Fruit fly (Drosophila melanogaster) whole organism, embryonic: Measurements from ENCODE around the gene ATPsynO.

Source experiments
- Bdp1 ChIP-seq: fragments of 200-800 bp; sonication (Bioruptor generic); optimal IDR thresholded peaks from 3 replicates; lab custom pipeline; 2016; ENCODE audit warnings: missing biosample characterization, missing genetic modification characterization
- Bteb2 ChIP-seq: fragments of 200-800 bp; sonication (Bioruptor generic); optimal IDR thresholded peaks from 2 replicates; lab custom pipeline; 2016; ENCODE audit warnings: missing biosample characterization, missing genetic modification characterization
- CG1024 ChIP-seq: fragments of 200-800 bp; sonication (Bioruptor generic); IDR thresholded peaks from 2 replicates; pipeline ENCODE4 v1.3.6; 2022; ENCODE audit warnings: missing biosample characterization, missing genetic modification characterization
- CG10654 ChIP-seq: fragments of 200-800 bp; sonication (Bioruptor generic); optimal IDR thresholded peaks from 2 replicates; lab custom pipeline; 2016; ENCODE audit warnings: missing biosample characterization, missing genetic modification characterization
- CG11093 ChIP-seq: fragments of 200-800 bp; sonication (Bioruptor generic); IDR thresholded peaks from 3 replicates; pipeline ENCODE4 v1.3.6; 2022; ENCODE audit warnings: missing biosample characterization, missing genetic modification characterization
- CG11560 ChIP-seq: fragments of 200-800 bp; sonication (Bioruptor generic); IDR thresholded peaks from 3 replicates; pipeline ENCODE4 v1.3.6; 2022; ENCODE audit warnings: missing biosample characterization, missing genetic modification characterization
- CG11723 ChIP-seq: fragments of 200-800 bp; sonication (Bioruptor generic); optimal IDR thresholded peaks from 2 replicates; lab custom pipeline; 2017; ENCODE audit warnings: missing biosample characterization, mild to moderate bottlenecking, missing genetic modification characterization
- CG15479 ChIP-seq: fragments of 200-800 bp; sonication (Bioruptor generic); optimal IDR thresholded peaks from 3 replicates; lab custom pipeline; 2019; ENCODE audit warnings: missing biosample characterization, mild to moderate bottlenecking, missing genetic modification characterization, moderate library complexity
- CG15514 ChIP-seq: fragments of 200-800 bp; sonication (Bioruptor generic); optimal IDR thresholded peaks from 3 replicates; lab custom pipeline; 2017; ENCODE audit warnings: missing biosample characterization, missing genetic modification characterization, mild to moderate bottlenecking, moderate library complexity, missing genetic modification reagents
- CG16863 ChIP-seq: fragments of 200-800 bp; sonication (Bioruptor generic); optimal IDR thresholded peaks from 3 replicates; lab custom pipeline; 2016; ENCODE audit warnings: missing biosample characterization, missing genetic modification characterization
- CG17912 ChIP-seq: fragments of 200-800 bp; sonication (Bioruptor generic); optimal IDR thresholded peaks from 2 replicates; lab custom pipeline; 2018; ENCODE audit warnings: missing biosample characterization, mild to moderate bottlenecking, missing genetic modification characterization
- CG31365 ChIP-seq: fragments of 200-800 bp; sonication (Bioruptor generic); optimal IDR thresholded peaks from 2 replicates; lab custom pipeline; 2018; ENCODE audit warnings: missing biosample characterization, mild to moderate bottlenecking, missing genetic modification characterization
- CG31388 ChIP-seq: fragments of 200-800 bp; sonication (Bioruptor generic); optimal IDR thresholded peaks from 2 replicates; lab custom pipeline; 2016; ENCODE audit warnings: missing biosample characterization, missing genetic modification characterization
- CG4360 ChIP-seq: fragments of 200-800 bp; sonication (Bioruptor generic); IDR thresholded peaks from 2 replicates; pipeline ENCODE4 v1.3.6; 2022; ENCODE audit warnings: missing biosample characterization, missing genetic modification characterization
- CG43689 ChIP-seq: fragments of 200-800 bp; sonication (Bioruptor generic); IDR thresholded peaks from 2 replicates; pipeline ENCODE4 v1.3.6; 2022; ENCODE audit warnings: missing biosample characterization, missing genetic modification characterization
- CG7372 ChIP-seq: fragments of 200-800 bp; sonication (Bioruptor generic); IDR thresholded peaks from 2 replicates; pipeline ENCODE4 v1.3.6; 2022; ENCODE audit warnings: missing biosample characterization, missing genetic modification characterization
- CG8388 ChIP-seq: fragments of 200-800 bp; sonication (Bioruptor generic); optimal IDR thresholded peaks from 2 replicates; lab custom pipeline; 2019; ENCODE audit warnings: missing biosample characterization, mild to moderate bottlenecking, missing genetic modification characterization, moderate library complexity
- Doc3 ChIP-seq: fragments of 200-800 bp; sonication (Bioruptor generic); IDR thresholded peaks from 3 replicates; pipeline ENCODE4 v1.3.6; 2022; ENCODE audit warnings: missing biosample characterization, missing genetic modification characterization; ENCODE audit not compliant: partially characterized antibody
- Elba2 ChIP-seq: fragments of 200-800 bp; sonication (Bioruptor generic); optimal IDR thresholded peaks from 3 replicates; lab custom pipeline; 2016; ENCODE audit warnings: missing biosample characterization, missing genetic modification characterization
- Ets65A ChIP-seq: fragments of 200-800 bp; sonication (Bioruptor generic); peaks from one replicate; lab custom pipeline; 2016; ENCODE audit warnings: missing biosample characterization, missing genetic modification characterization
- H15 ChIP-seq: fragments of 200-800 bp; sonication (Bioruptor generic); IDR thresholded peaks from 3 replicates; pipeline ENCODE4 v1.3.6; 2022; ENCODE audit warnings: missing biosample characterization, missing genetic modification characterization
- HLH3B ChIP-seq: fragments of 200-800 bp; sonication (Bioruptor generic); IDR thresholded peaks from 2 replicates; pipeline ENCODE4 v1.3.6; 2022; ENCODE audit warnings: missing biosample characterization, missing genetic modification characterization
- HLH54F ChIP-seq: fragments of 200-800 bp; sonication (Bioruptor generic); optimal IDR thresholded peaks from 3 replicates; lab custom pipeline; 2016; ENCODE audit warnings: missing biosample characterization, missing genetic modification characterization
- Hr39 ChIP-seq: fragments of >200 bp; optimal IDR thresholded peaks from 2 replicates; lab custom pipeline; 2017
- Jarid2 ChIP-seq: fragments of 200-800 bp; sonication (Bioruptor generic); optimal IDR thresholded peaks from 3 replicates; lab custom pipeline; 2017; ENCODE audit warnings: mild to moderate bottlenecking, missing biosample characterization, missing genetic modification reagents, missing genetic modification characterization
- MTF-1 ChIP-seq: fragments of 200-800 bp; sonication (Bioruptor generic); optimal IDR thresholded peaks from 2 replicates; lab custom pipeline; 2018; ENCODE audit warnings: missing biosample characterization, mild to moderate bottlenecking, missing genetic modification characterization, borderline replicate concordance
- Mad ChIP-seq: fragments of 200-800 bp; sonication (Bioruptor generic); optimal IDR thresholded peaks from 2 replicates; lab custom pipeline; 2016; ENCODE audit warnings: missing biosample characterization, missing genetic modification characterization
- Poxn ChIP-seq: fragments of 200-800 bp; sonication (Bioruptor generic); IDR thresholded peaks from 2 replicates; pipeline ENCODE4 v1.3.6; 2022; ENCODE audit warnings: missing biosample characterization, missing genetic modification characterization
- ato ChIP-seq: fragments of 200-800 bp; sonication (Bioruptor generic); IDR thresholded peaks from 2 replicates; pipeline ENCODE4 v1.3.6; 2022; ENCODE audit warnings: missing biosample characterization, missing genetic modification characterization; ENCODE audit not compliant: partially characterized antibody
- cato ChIP-seq: fragments of 200-800 bp; sonication (Bioruptor generic); optimal IDR thresholded peaks from 2 replicates; lab custom pipeline; 2016; ENCODE audit warnings: missing biosample characterization, missing genetic modification characterization, borderline replicate concordance
- crp ChIP-seq, 2 experiments: fragments of 200-800 bp; sonication (Bioruptor generic); optimal IDR thresholded peaks; 2 replicates in 1 of 2; 3 replicates in 1 of 2; lab custom pipeline; 2017; ENCODE audit warnings: missing biosample characterization in 2 of 2, missing genetic modification characterization in 2 of 2, mild to moderate bottlenecking in 1 of 2, moderate library complexity in 1 of 2
- da ChIP-seq: fragments of 200-800 bp; sonication (Bioruptor generic); optimal IDR thresholded peaks from 2 replicates; lab custom pipeline; 2016; ENCODE audit warnings: missing biosample characterization, missing genetic modification characterization
- dm ChIP-seq: fragments of 200-800 bp; sonication (Bioruptor generic); optimal IDR thresholded peaks from 3 replicates; lab custom pipeline; 2016; ENCODE audit warnings: missing biosample characterization, missing genetic modification characterization
- dmrt11E ChIP-seq: fragments of 200-800 bp; sonication (Bioruptor generic); optimal IDR thresholded peaks from 3 replicates; lab custom pipeline; 2018; ENCODE audit warnings: missing biosample characterization, mild to moderate bottlenecking, missing genetic modification characterization, moderate library complexity
- fd96Cb ChIP-seq: fragments of 200-800 bp; sonication (Bioruptor generic); optimal IDR thresholded peaks from 2 replicates; lab custom pipeline; 2018; ENCODE audit warnings: missing biosample characterization, mild to moderate bottlenecking, missing genetic modification characterization, moderate library complexity
- ftz-f1 ChIP-seq: fragments of 200-800 bp; sonication (Bioruptor generic); optimal IDR thresholded peaks from 2 replicates; lab custom pipeline; 2016; ENCODE audit warnings: missing biosample characterization, missing genetic modification characterization
- hkb ChIP-seq, 2 experiments: fragments of 200-800 bp in 1 of 2; fragments of >200 bp in 1 of 2; sonication (Bioruptor generic) in 1 of 2; IDR thresholded peaks in 1 of 2; optimal IDR thresholded peaks in 1 of 2; 2 replicates each; pipeline versions ENCODE4 v1.3.6 to Lab custom; 2017 to 2022; ENCODE audit warnings: missing biosample characterization in 1 of 2, missing genetic modification characterization in 1 of 2
- hth ChIP-seq: fragments of >200 bp; optimal IDR thresholded peaks from 2 replicates; lab custom pipeline; 2017; ENCODE audit warnings: inconsistent platforms
- insv ChIP-seq, 2 experiments: fragments of 200-800 bp; sonication (Bioruptor generic); optimal IDR thresholded peaks; 3 replicates each; lab custom pipeline; 2016 to 2018; ENCODE audit warnings: missing biosample characterization in 2 of 2, missing genetic modification characterization in 2 of 2
- kah ChIP-seq: fragments of 200-800 bp; sonication (Bioruptor generic); optimal IDR thresholded peaks from 2 replicates; lab custom pipeline; 2018; ENCODE audit warnings: missing biosample characterization, mild to moderate bottlenecking, missing genetic modification characterization
- maf-S ChIP-seq: fragments of 200-800 bp; sonication (Bioruptor generic); optimal IDR thresholded peaks from 2 replicates; lab custom pipeline; 2016; ENCODE audit warnings: missing biosample characterization, missing genetic modification characterization
- mam ChIP-seq: fragments of 200-800 bp; sonication (Bioruptor generic); optimal IDR thresholded peaks from 3 replicates; lab custom pipeline; 2016; ENCODE audit warnings: missing biosample characterization, missing genetic modification characterization
- nerfin-2 ChIP-seq: fragments of 200-800 bp; sonication (Bioruptor generic); IDR thresholded peaks from 2 replicates; pipeline ENCODE4 v1.3.6; 2022; ENCODE audit warnings: missing biosample characterization, missing genetic modification characterization; ENCODE audit not compliant: partially characterized antibody
- otp ChIP-seq: fragments of 200-800 bp; sonication (Bioruptor generic); IDR thresholded peaks from 3 replicates; pipeline ENCODE4, ENCODE4 v1.3.6; 2022; ENCODE audit warnings: missing biosample characterization, missing genetic modification characterization
- peb ChIP-seq: fragments of 200-800 bp; sonication (Bioruptor generic); IDR thresholded peaks from 2 replicates; pipeline ENCODE4 v1.3.6; 2022; ENCODE audit warnings: missing biosample characterization, missing genetic modification characterization
- pnt ChIP-seq: fragments of 200-800 bp; sonication (Bioruptor generic); optimal IDR thresholded peaks from 3 replicates; lab custom pipeline; 2016; ENCODE audit warnings: missing biosample characterization, missing genetic modification characterization
- prd ChIP-seq, 3 experiments: fragments of >200 bp in 2 of 3; fragments of 200-800 bp in 1 of 3; sonication (Bioruptor generic) in 1 of 3; optimal IDR thresholded peaks in 2 of 3; IDR thresholded peaks in 1 of 3; 2 replicates in 2 of 3; 3 replicates in 1 of 3; pipeline versions ENCODE4 v1.3.6 to Lab custom; 2017 to 2022; ENCODE audit warnings: missing biosample characterization in 1 of 3, missing genetic modification characterization in 1 of 3
- pzg ChIP-seq: fragments of 200-800 bp; sonication (Bioruptor generic); optimal IDR thresholded peaks from 3 replicates; lab custom pipeline; 2018; ENCODE audit warnings: missing biosample characterization, mild to moderate bottlenecking, missing genetic modification characterization, moderate library complexity
- salm ChIP-seq: fragments of 200-800 bp; sonication (Bioruptor generic); optimal IDR thresholded peaks from 2 replicates; lab custom pipeline; 2018; ENCODE audit warnings: missing biosample characterization, mild to moderate bottlenecking, missing genetic modification characterization
- sc ChIP-seq, 3 experiments: fragments of >200 bp in 2 of 3; fragments of 200-800 bp in 1 of 3; sonication (Bioruptor generic) in 1 of 3; optimal IDR thresholded peaks; 2 replicates in 2 of 3; 3 replicates in 1 of 3; lab custom pipeline; 2017; ENCODE audit warnings: mild to moderate bottlenecking in 1 of 3, missing biosample characterization in 1 of 3, missing genetic modification characterization in 1 of 3, missing genetic modification reagents in 1 of 3
- z ChIP-seq: fragments of 200-800 bp; sonication (Bioruptor generic); IDR thresholded peaks from 3 replicates; pipeline ENCODE4 v1.3.6; 2022; ENCODE audit warnings: missing biosample characterization, missing genetic modification characterization

Gene ATPsynO

dm6 chr3R:15243452-15243851 is 21.9 kb upstream of the ATPsynO start (continued):
- TF ChIP-seq CG11093 (GFP tag; lab: Robert Waterston, UW) (no peak), pnt (GFP tag; lab: Kevin White, UChicago) (no peak), HLH54F (GFP tag; lab: Kevin White, UChicago) (no peak), CG8388 (no peak), sc (optimal IDR thresholded peaks at IDR 0.05; lab: Kevin White, UChicago) (no peak), sc (GFP tag; optimal IDR thresholded peaks at IDR 0.05; lab: Kevin White, UChicago) (no peak), hth (lab: Kevin White, UChicago) (no peak), CG4360 (GFP tag; lab: Robert Waterston, UW) (no peak), ftz-f1 (GFP tag; lab: Kevin White, UChicago) (peak; percentile 53), CG11723 (no peak), CG11560 (tag; lab: Robert Waterston, UW) (no peak), pzg (GFP tag; lab: Kevin White, UChicago) (peak; percentile 5), ato (GFP tag; lab: Robert Waterston, UW) (no peak), maf-S (GFP tag; lab: Kevin White, UChicago) (no peak), CG7372 (no peak), Jarid2 (no peak), mam (no peak), da (GFP tag; lab: Kevin White, UChicago) (no peak), HLH3B (GFP tag; lab: Robert Waterston, UW) (no peak), fd96Cb (tag; lab: Kevin White, UChicago) (no peak), salm (no peak), CG15514 (GFP tag; lab: Kevin White, UChicago) (peak; percentile 9), MTF-1 (GFP tag; lab: Kevin White, UChicago) (no peak), dmrt11E (tag; lab: Kevin White, UChicago) (no peak), z (GFP tag; lab: Robert Waterston, UW) (no peak), CG31365 (tag; lab: Kevin White, UChicago) (no peak), kah (GFP tag; lab: Kevin White, UChicago) (peak; percentile 29), Bdp1 (GFP tag; lab: Kevin White, UChicago) (no peak), Doc3 (no peak), hkb (optimal IDR thresholded peaks at IDR 0.05; lab: Kevin White, UChicago) (no peak), hkb (GFP tag; IDR thresholded peaks at IDR 0.05; lab: Robert Waterston, UW) (peak; percentile 17; the same call in 1 of the 2 replicates), Mad (GFP tag; lab: Kevin White, UChicago) (no peak), Elba2 (GFP tag; lab: Kevin White, UChicago) (no peak), CG16863 (GFP tag; lab: Kevin White, UChicago) (no peak), Hr39 (no peak), Ets65A (peak; percentile 81), cato (GFP tag; lab: Kevin White, UChicago) (no peak), H15 (no peak), otp (GFP tag; lab: Robert Waterston, UW) (no peak), Bteb2 (GFP tag; lab: Kevin White, UChicago) (no peak), insv (GFP tag; optimal IDR thresholded peaks at IDR 0.05; lab: Kevin White, UChicago) (no peak), crp (GFP tag; optimal IDR thresholded peaks at IDR 0.05; lab: Kevin White, UChicago) (no peak), prd (optimal IDR thresholded peaks at IDR 0.05; lab: Kevin White, UChicago) (no peak), prd (GFP tag; IDR thresholded peaks at IDR 0.05; lab: Robert Waterston, UW) (no peak), CG31388 (no peak), CG10654 (GFP tag; lab: Kevin White, UChicago) (no peak), CG43689 (GFP tag; lab: Robert Waterston, UW) (no peak), CG15479 (GFP tag; lab: Kevin White, UChicago) (peak; percentile 82), peb (GFP tag; lab: Robert Waterston, UW) (no peak), Poxn (no peak), CG1024 (GFP tag; lab: Robert Waterston, UW) (no peak), dm (GFP tag; lab: Kevin White, UChicago) (peak; percentile 94), CG17912 (GFP tag; lab: Kevin White, UChicago) (peak; percentile 68), nerfin-2 (no peak)
